Worm (Caenorhabditis elegans): ENCODE measurements around the gene gly-14.

DNA sequence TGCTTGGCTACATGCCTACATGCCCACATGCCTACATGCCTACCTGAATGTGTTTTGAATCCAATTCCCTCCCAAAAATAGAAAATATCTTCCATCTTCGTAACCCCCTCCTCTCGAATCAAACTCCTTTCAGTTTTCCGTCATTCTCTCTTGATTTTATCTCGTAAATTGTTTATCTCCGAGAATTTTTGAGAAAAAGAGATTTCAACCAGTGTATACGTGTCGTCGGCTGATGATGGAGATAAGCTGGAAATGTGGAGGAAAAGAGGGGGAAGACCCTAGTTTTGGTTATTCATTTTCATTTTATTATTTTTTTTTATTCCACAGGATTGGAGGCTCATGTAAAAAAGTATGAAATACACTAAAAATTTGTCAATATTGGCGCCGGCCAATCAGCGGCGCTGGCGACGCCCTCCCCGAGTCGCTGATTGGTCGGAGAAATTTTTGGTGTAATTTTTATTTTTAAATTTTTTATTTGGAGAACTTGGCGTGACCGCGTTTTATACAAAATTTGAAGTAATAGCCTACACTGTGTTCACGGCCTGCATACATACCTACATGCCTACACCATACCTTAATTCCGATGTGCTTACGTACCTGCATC lies 14.1 kb downstream of the gly-14 start:
- TF ChIP-seq nhr-12 (tag; optimal IDR thresholded peaks at IDR 0.05) (no peak), nhr-237 (tag; optimal IDR thresholded peaks at IDR 0.05) (no peak), snpc-4 (tag; optimal IDR thresholded peaks at IDR 0.05) (no peak), lsy-2 (tag; optimal IDR thresholded peaks at IDR 0.05) (no peak), ztf-4 (tag; optimal IDR thresholded peaks at IDR 0.05) (no peak), lin-39 (tag; optimal IDR thresholded peaks at IDR 0.05) (no peak), aly-2 (tag; optimal IDR thresholded peaks at IDR 0.05) (no peak), mdl-1 (tag; optimal IDR thresholded peaks at IDR 0.05) (no peak), mbf-1 (tag; optimal IDR thresholded peaks at IDR 0.05) (no peak), ama-1 (optimal IDR thresholded peaks at IDR 0.05) (no peak)
